Fruit fly (Drosophila melanogaster) whole organism, adult: ENCODE data around the gene FoxL1.

ENCODE experiments used
- CG11617 ChIP-seq: fragments of 200-800 bp; sonication (Bioruptor generic); optimal IDR thresholded peaks from 2 replicates; lab custom pipeline; 2017; ENCODE audit warnings: mild to moderate bottlenecking, missing biosample characterization, missing genetic modification reagents, missing genetic modification characterization
- CG12768 ChIP-seq: fragments of 200-800 bp; sonication (Bioruptor generic); optimal IDR thresholded peaks from 2 replicates; lab custom pipeline; 2017; ENCODE audit warnings: missing biosample characterization, missing genetic modification characterization, mild to moderate bottlenecking, moderate library complexity, missing genetic modification reagents
- CG14711 ChIP-seq: fragments of 200-800 bp; sonication (Bioruptor generic); optimal IDR thresholded peaks from 2 replicates; lab custom pipeline; 2018; ENCODE audit warnings: missing biosample characterization, mild to moderate bottlenecking, missing genetic modification characterization, moderate library complexity
- CG1620 ChIP-seq: fragments of 200-800 bp; sonication (Bioruptor generic); optimal IDR thresholded peaks from 2 replicates; lab custom pipeline; 2016; ENCODE audit warnings: missing biosample characterization, missing genetic modification characterization
- CG33017 ChIP-seq: fragments of 200-800 bp; sonication (Bioruptor generic); optimal IDR thresholded peaks from 2 replicates; lab custom pipeline; 2018; ENCODE audit warnings: missing biosample characterization, mild to moderate bottlenecking, missing genetic modification characterization, moderate library complexity
- CG5204 ChIP-seq: fragments of 200-800 bp; sonication (Bioruptor generic); optimal IDR thresholded peaks from 2 replicates; lab custom pipeline; 2016; ENCODE audit warnings: missing biosample characterization, missing genetic modification characterization
- CG7045 ChIP-seq: fragments of 200-800 bp; sonication (Bioruptor generic); optimal IDR thresholded peaks from 2 replicates; lab custom pipeline; 2017; ENCODE audit warnings: missing biosample characterization, mild to moderate bottlenecking, missing genetic modification characterization
- CG7101 ChIP-seq: fragments of 200-800 bp; sonication (Bioruptor generic); optimal IDR thresholded peaks from 2 replicates; lab custom pipeline; 2018; ENCODE audit warnings: missing biosample characterization, mild to moderate bottlenecking, missing genetic modification characterization, moderate library complexity
- Clk ChIP-seq: fragments of 200-800 bp; sonication (Bioruptor generic); optimal IDR thresholded peaks from 2 replicates; lab custom pipeline; 2017; ENCODE audit warnings: missing biosample characterization, missing genetic modification characterization
- Crg-1 ChIP-seq: fragments of 200-800 bp; sonication (Bioruptor generic); optimal IDR thresholded peaks from 2 replicates; lab custom pipeline; 2016; ENCODE audit warnings: missing biosample characterization, missing genetic modification characterization
- Hr96 ChIP-seq: fragments of 200-800 bp; sonication (Bioruptor generic); optimal IDR thresholded peaks from 2 replicates; lab custom pipeline; 2016; ENCODE audit warnings: missing biosample characterization, missing genetic modification characterization
- Mnt ChIP-seq: fragments of 200-800 bp; sonication (Bioruptor generic); optimal IDR thresholded peaks from 2 replicates; lab custom pipeline; 2016; ENCODE audit warnings: missing biosample characterization, mild to moderate bottlenecking, missing genetic modification characterization
- bab1 ChIP-seq: fragments of 200-800 bp; sonication (Bioruptor generic); optimal IDR thresholded peaks from 3 replicates; lab custom pipeline; 2019; ENCODE audit warnings: missing biosample characterization, mild to moderate bottlenecking, missing genetic modification characterization, moderate library complexity
- cic ChIP-seq: fragments of 200-800 bp; sonication (Bioruptor generic); optimal IDR thresholded peaks from 2 replicates; lab custom pipeline; 2017; ENCODE audit warnings: missing biosample characterization, mild to moderate bottlenecking, missing genetic modification characterization, moderate library complexity
- cnc ChIP-seq, 2 experiments: fragments of >200 bp; optimal IDR thresholded peaks; 2 replicates each; lab custom pipeline; 2017
- kay ChIP-seq: fragments of 200-800 bp; sonication (Bioruptor generic); peaks from one replicate; lab custom pipeline; 2016; ENCODE audit warnings: missing biosample characterization, missing genetic modification characterization, borderline replicate concordance
- ovo ChIP-seq: fragments of 200-800 bp; sonication (Bioruptor generic); optimal IDR thresholded peaks from 2 replicates; lab custom pipeline; 2016; ENCODE audit warnings: missing biosample characterization, missing genetic modification characterization
- pad ChIP-seq: fragments of 200-800 bp; sonication (Bioruptor generic); optimal IDR thresholded peaks from 3 replicates; lab custom pipeline; 2017; ENCODE audit warnings: missing biosample characterization, missing genetic modification characterization, mild to moderate bottlenecking, moderate library complexity, missing genetic modification reagents
- tj ChIP-seq: fragments of 200-800 bp; sonication (Bioruptor generic); optimal IDR thresholded peaks from 3 replicates; lab custom pipeline; 2017; ENCODE audit warnings: missing biosample characterization, mild to moderate bottlenecking, missing genetic modification characterization, moderate library complexity
- toe ChIP-seq: fragments of 200-800 bp; sonication (Bioruptor generic); optimal IDR thresholded peaks from 2 replicates; lab custom pipeline; 2016; ENCODE audit warnings: missing biosample characterization, missing genetic modification characterization

The FoxL1 gene

dm6 chr3L:4025738-4026505 lies 7.2 kb downstream of the FoxL1 start, which contains the start of gene CG11594:
CG11594 (minus strand) TSS chr3L:4026011.
- peak; percentile 10 for TF ChIP-seq CG7101 (tag; lab: Kevin White, UChicago)
- TF ChIP-seq kay (GFP tag; lab: Kevin White, UChicago): peak; percentile 82
- TF ChIP-seq Clk (GFP tag; lab: Kevin White, UChicago): no peak
- TF ChIP-seq CG11617: no peak
- TF ChIP-seq CG33017 (tag; lab: Kevin White, UChicago): no peak
- TF ChIP-seq ovo: peak; percentile 42
- no peak for TF ChIP-seq tj
- TF ChIP-seq cic (GFP tag; lab: Kevin White, UChicago): peak; percentile 81
- no peak for TF ChIP-seq pad
- peak; percentile 46 for TF ChIP-seq CG7045 (GFP tag; lab: Kevin White, UChicago)
- peak; percentile 6 for TF ChIP-seq CG12768 (GFP tag; lab: Kevin White, UChicago)
- TF ChIP-seq Crg-1 (GFP tag; lab: Kevin White, UChicago): peak; percentile 6
- peak; percentile 11 for TF ChIP-seq toe (GFP tag; lab: Kevin White, UChicago)
- no peak for TF ChIP-seq bab1 (GFP tag; lab: Kevin White, UChicago)
- peak; percentile 34 for TF ChIP-seq Mnt

dm6 chr3L:4026506-4026868 lies 7.8 kb downstream of the FoxL1 start, which contains the start of gene Gr64a:
Gr64a (plus strand) TSS chr3L:4026769.
- TF ChIP-seq kay (GFP tag; lab: Kevin White, UChicago) (no peak), cnc (optimal IDR thresholded peaks at IDR 0.05; lab: Kevin White, UChicago) (no peak), CG14711 (tag; lab: Kevin White, UChicago) (no peak), pad (no peak)

- TF ChIP-seq toe (GFP tag; lab: Kevin White, UChicago) (no peak), CG1620 (GFP tag; lab: Kevin White, UChicago) (no peak), CG7101 (tag; lab: Kevin White, UChicago) (no peak), CG12768 (GFP tag; lab: Kevin White, UChicago) (no peak), CG14711 (tag; lab: Kevin White, UChicago) (no peak), Hr96 (GFP tag; lab: Kevin White, UChicago) (no peak), pad (no peak), cnc (optimal IDR thresholded peaks at IDR 0.05; lab: Kevin White, UChicago) (no peak), cic (GFP tag; lab: Kevin White, UChicago) (no peak), CG11617 (no peak), CG5204 (GFP tag; lab: Kevin White, UChicago) (no peak), Clk (GFP tag; lab: Kevin White, UChicago) (no peak), ovo (no peak)
These were observed 9.6 kb downstream of the FoxL1 start, which contains the start of the genes Gr64b and Gr64c for dm6 chr3L:4028305-4028704. Gr64b (plus strand) TSS chr3L:4028605. Gr64c (plus strand) TSS chr3L:4028605.

dm6 chr3L:4031762-4032161 lies 13.1 kb downstream of the FoxL1 start, which contains the start of the genes Gr64d and Gr64e:
Gr64d (plus strand) TSS chr3L:4032062.
Gr64e (plus strand) TSS chr3L:4032141.
- TF ChIP-seq ovo (no peak), CG7045 (GFP tag; lab: Kevin White, UChicago) (no peak), CG7101 (tag; lab: Kevin White, UChicago) (no peak), CG11617 (no peak), CG33017 (tag; lab: Kevin White, UChicago) (no peak)

- TF ChIP-seq Crg-1 (GFP tag; lab: Kevin White, UChicago) (no peak), Mnt (no peak), Hr96 (GFP tag; lab: Kevin White, UChicago) (no peak), tj (no peak), kay (GFP tag; lab: Kevin White, UChicago) (no peak), bab1 (GFP tag; lab: Kevin White, UChicago) (no peak), CG5204 (GFP tag; lab: Kevin White, UChicago) (no peak), CG11617 (no peak), ovo (no peak)
These were observed 16.8 kb downstream of the FoxL1 start, which contains the start of gene Gr64f for dm6 chr3L:4035499-4035898. Gr64f (plus strand) TSS chr3L:4035799.

- peak; percentile 50 for TF ChIP-seq CG12768 (GFP tag; lab: Kevin White, UChicago)
- TF ChIP-seq tj: peak; percentile 23
- peak; percentile 62 for TF ChIP-seq CG5204 (GFP tag; lab: Kevin White, UChicago)
- TF ChIP-seq CG7101 (tag; lab: Kevin White, UChicago): peak; percentile 76
- TF ChIP-seq CG33017 (tag; lab: Kevin White, UChicago): peak; percentile 51
- TF ChIP-seq CG1620 (GFP tag; lab: Kevin White, UChicago): peak; percentile 29
- TF ChIP-seq pad: peak; percentile 58
- peak; percentile 64 for TF ChIP-seq Clk (GFP tag; lab: Kevin White, UChicago)
- TF ChIP-seq toe (GFP tag; lab: Kevin White, UChicago): peak; percentile 74
- TF ChIP-seq Mnt: peak; percentile 59
- peak; percentile 90 for TF ChIP-seq kay (GFP tag; lab: Kevin White, UChicago)
- peak; percentile 62 for TF ChIP-seq ovo
- peak; percentile 84 for TF ChIP-seq CG14711 (tag; lab: Kevin White, UChicago)
- TF ChIP-seq cic (GFP tag; lab: Kevin White, UChicago): no peak
- peak; percentile 67 for TF ChIP-seq Crg-1 (GFP tag; lab: Kevin White, UChicago)
- no peak for TF ChIP-seq bab1 (GFP tag; lab: Kevin White, UChicago)
- TF ChIP-seq Hr96 (GFP tag; lab: Kevin White, UChicago): peak; percentile 19
- TF ChIP-seq CG7045 (GFP tag; lab: Kevin White, UChicago): peak; percentile 67
- TF ChIP-seq CG11617: peak; percentile 68
- no peak for TF ChIP-seq cnc (optimal IDR thresholded peaks at IDR 0.05; lab: Kevin White, UChicago)
These were observed 21.7 kb downstream of the FoxL1 start, which contains the start of the genes CG11593 and Rcd5 for dm6 chr3L:4040247-4040925. CG11593 (minus strand) TSS chr3L:4040482. Rcd5 (plus strand) TSS chr3L:4040529.
